Fruit fly (Drosophila melanogaster) whole organism, embryonic: ENCODE measurements around the gene Rab26.
A peak's percentile ranks its signal among the peaks of the same experiment; 100 is the strongest.

ENCODE experiments used
- ATbp ChIP-seq: fragments of 200-800 bp; sonication (Bioruptor generic); optimal IDR thresholded peaks from 2 replicates; lab custom pipeline; 2017; ENCODE audit warnings: missing biosample characterization, mild to moderate bottlenecking, missing genetic modification characterization, missing genetic modification reagents
- Ada2b ChIP-seq: fragments of 200-800 bp; sonication (Bioruptor generic); IDR thresholded peaks from 2 replicates; pipeline ENCODE4 v1.3.6; 2022; ENCODE audit warnings: missing biosample characterization, missing genetic modification characterization
- Aef1 ChIP-seq: fragments of 200-800 bp; sonication (Bioruptor generic); IDR thresholded peaks from 3 replicates; pipeline ENCODE4 v1.3.6; 2022; ENCODE audit warnings: missing biosample characterization, missing genetic modification characterization
- BEAF-32 ChIP-seq: fragments of 200-800 bp; sonication (Bioruptor generic); optimal IDR thresholded peaks from 3 replicates; lab custom pipeline; 2017; ENCODE audit warnings: missing biosample characterization, missing genetic modification characterization, mild to moderate bottlenecking, moderate library complexity, missing genetic modification reagents
- CG12155 ChIP-seq: fragments of 200-800 bp; sonication (Bioruptor generic); optimal IDR thresholded peaks from 3 replicates; lab custom pipeline; 2016; ENCODE audit warnings: missing biosample characterization, missing genetic modification characterization
- CG12391 ChIP-seq: fragments of 200-800 bp; sonication (Bioruptor generic); optimal IDR thresholded peaks from 3 replicates; lab custom pipeline; 2018; ENCODE audit warnings: missing biosample characterization, mild to moderate bottlenecking, missing genetic modification characterization, moderate library complexity
- CG12659 ChIP-seq: fragments of 200-800 bp; sonication (Bioruptor generic); optimal IDR thresholded peaks from 3 replicates; lab custom pipeline; 2017; ENCODE audit warnings: mild to moderate bottlenecking, missing biosample characterization, missing genetic modification reagents, missing genetic modification characterization
- CG13624 ChIP-seq: fragments of 200-800 bp; sonication (Bioruptor generic); optimal IDR thresholded peaks from 2 replicates; lab custom pipeline; 2016; ENCODE audit warnings: missing biosample characterization, missing genetic modification characterization
- CG14441 ChIP-seq: fragments of 200-800 bp; sonication (Bioruptor generic); IDR thresholded peaks from 2 replicates; pipeline ENCODE4 v1.3.6; 2022; ENCODE audit warnings: missing biosample characterization, missing genetic modification characterization
- CG15011 ChIP-seq: fragments of 200-800 bp; sonication (Bioruptor generic); optimal IDR thresholded peaks from 3 replicates; lab custom pipeline; 2018; ENCODE audit warnings: missing biosample characterization, mild to moderate bottlenecking, missing genetic modification characterization
- CG17186 ChIP-seq: fragments of 200-800 bp; sonication (Bioruptor generic); optimal IDR thresholded peaks from 3 replicates; lab custom pipeline; 2017; ENCODE audit warnings: missing biosample characterization, missing genetic modification reagents, missing genetic modification characterization
- CG17829 ChIP-seq: fragments of 200-800 bp; optimal IDR thresholded peaks from 2 replicates; lab custom pipeline; 2019; ENCODE audit warnings: missing biosample characterization, mild to moderate bottlenecking, missing genetic modification characterization, moderate library complexity
- CG2129 ChIP-seq: fragments of 200-800 bp; sonication (Bioruptor generic); IDR thresholded peaks from 2 replicates; pipeline ENCODE4 v1.3.6; 2022; ENCODE audit warnings: missing biosample characterization, missing genetic modification characterization; ENCODE audit not compliant: partially characterized antibody
- CG31224 ChIP-seq: fragments of 200-800 bp; sonication (Bioruptor generic); IDR thresholded peaks from 2 replicates; pipeline ENCODE4 v1.3.6; 2022; ENCODE audit warnings: missing biosample characterization, missing genetic modification characterization
- CG31441 ChIP-seq: fragments of 200-800 bp; sonication (Bioruptor generic); IDR thresholded peaks from 2 replicates; pipeline ENCODE4 v1.3.6; 2022; ENCODE audit warnings: missing biosample characterization, missing genetic modification characterization
- CG3163 ChIP-seq: fragments of 200-800 bp; sonication (Bioruptor generic); optimal IDR thresholded peaks from 3 replicates; lab custom pipeline; 2016; ENCODE audit warnings: missing biosample characterization, missing genetic modification characterization
- CG33213 ChIP-seq: fragments of 200-800 bp; sonication (Bioruptor generic); optimal IDR thresholded peaks from 3 replicates; lab custom pipeline; 2016; ENCODE audit warnings: missing biosample characterization, missing genetic modification characterization
- CG34224 ChIP-seq: fragments of 200-800 bp; sonication (Bioruptor generic); IDR thresholded peaks from 3 replicates; pipeline ENCODE4 v1.3.6; 2022; ENCODE audit warnings: missing biosample characterization, missing genetic modification characterization; ENCODE audit not compliant: partially characterized antibody
- CG6791 ChIP-seq: fragments of 200-800 bp; sonication (Bioruptor generic); IDR thresholded peaks from 3 replicates; pipeline ENCODE4 v1.3.6; 2022; ENCODE audit warnings: missing biosample characterization, missing genetic modification characterization; ENCODE audit not compliant: partially characterized antibody
- CG7786 ChIP-seq: fragments of 200-800 bp; sonication (Bioruptor generic); optimal IDR thresholded peaks from 2 replicates; lab custom pipeline; 2016; ENCODE audit warnings: missing biosample characterization, missing genetic modification characterization
- CG7987 ChIP-seq: fragments of 200-800 bp; sonication (Bioruptor generic); optimal IDR thresholded peaks from 2 replicates; lab custom pipeline; 2018; ENCODE audit warnings: missing biosample characterization, mild to moderate bottlenecking, missing genetic modification characterization, moderate library complexity
- CG8089 ChIP-seq: fragments of 200-800 bp; sonication (Bioruptor generic); optimal IDR thresholded peaks from 3 replicates; lab custom pipeline; 2016; ENCODE audit warnings: missing biosample characterization, missing genetic modification characterization
- CG9797 ChIP-seq: fragments of 200-800 bp; sonication (Bioruptor generic); optimal IDR thresholded peaks from 3 replicates; lab custom pipeline; 2018; ENCODE audit warnings: missing biosample characterization, mild to moderate bottlenecking, missing genetic modification characterization
- CG9932 ChIP-seq: fragments of 200-800 bp; sonication (Bioruptor generic); IDR thresholded peaks from 2 replicates; pipeline ENCODE4 v1.3.6; 2022; ENCODE audit warnings: missing biosample characterization, missing genetic modification characterization
- CHES-1-like ChIP-seq: fragments of 200-800 bp; sonication (Bioruptor generic); optimal IDR thresholded peaks from 2 replicates; lab custom pipeline; 2016; ENCODE audit warnings: missing biosample characterization, missing genetic modification characterization
- CTCF ChIP-seq: fragments of 200-800 bp; sonication (Bioruptor generic); optimal IDR thresholded peaks from 2 replicates; lab custom pipeline; 2017; ENCODE audit warnings: missing biosample characterization, mild to moderate bottlenecking, missing genetic modification characterization, moderate library complexity
- CkIIα-i1 ChIP-seq: fragments of 200-800 bp; sonication (Bioruptor generic); IDR thresholded peaks from 2 replicates; pipeline ENCODE4 v1.3.6; 2022; ENCODE audit warnings: missing biosample characterization, missing genetic modification characterization
- D ChIP-seq, 2 experiments: fragments of 200-800 bp in 1 of 2; fragments of >200 bp in 1 of 2; sonication (Bioruptor generic) in 1 of 2; optimal IDR thresholded peaks; 2 replicates in 1 of 2; 3 replicates in 1 of 2; lab custom pipeline; 2017; ENCODE audit warnings: mild to moderate bottlenecking in 1 of 2, missing biosample characterization in 1 of 2, missing genetic modification characterization in 1 of 2, missing genetic modification reagents in 1 of 2
- Dfd ChIP-seq, 2 experiments: fragments of >200 bp; optimal IDR thresholded peaks; 2 replicates each; lab custom pipeline; 2017; ENCODE audit warnings: missing biosample characterization in 2 of 2, missing genetic modification characterization in 2 of 2
- Doc2 ChIP-seq: fragments of 200-800 bp; sonication (Bioruptor generic); IDR thresholded peaks from 2 replicates; pipeline ENCODE4 v1.3.6; 2022; ENCODE audit warnings: missing biosample characterization, missing genetic modification characterization
- Gug ChIP-seq: fragments of 200-800 bp; sonication (Bioruptor generic); IDR thresholded peaks from 4 replicates; pipeline ENCODE4 v1.3.6; 2022; ENCODE audit warnings: missing biosample characterization, missing genetic modification characterization
- Lpt ChIP-seq: fragments of >200 bp; optimal IDR thresholded peaks from 2 replicates; lab custom pipeline; 2018; ENCODE audit warnings: missing biosample characterization, missing genetic modification characterization
- NK7.1 ChIP-seq: fragments of 200-800 bp; sonication (Bioruptor generic); optimal IDR thresholded peaks from 3 replicates; lab custom pipeline; 2016; ENCODE audit warnings: missing biosample characterization, missing genetic modification characterization
- Nf-YB ChIP-seq: fragments of 200-800 bp; sonication (Bioruptor generic); optimal IDR thresholded peaks from 3 replicates; lab custom pipeline; 2019; ENCODE audit warnings: missing biosample characterization, mild to moderate bottlenecking, missing genetic modification characterization, moderate library complexity
- Opbp ChIP-seq: fragments of 200-800 bp; sonication (Bioruptor generic); IDR thresholded peaks from 3 replicates; pipeline ENCODE4 v1.3.6; 2022; ENCODE audit warnings: missing biosample characterization, missing genetic modification characterization; ENCODE audit not compliant: partially characterized antibody
- Optix ChIP-seq: fragments of 200-800 bp; sonication (Bioruptor generic); IDR thresholded peaks from 3 replicates; pipeline ENCODE4 v1.3.6; 2022; ENCODE audit warnings: missing biosample characterization, missing genetic modification characterization
- Ravus ChIP-seq: fragments of 200-800 bp; sonication (Bioruptor generic); IDR thresholded peaks from 2 replicates; pipeline ENCODE4 v1.3.6; 2022; ENCODE audit warnings: missing biosample characterization, missing genetic modification characterization
- ap ChIP-seq: fragments of 200-800 bp; sonication (Bioruptor generic); IDR thresholded peaks from 2 replicates; pipeline ENCODE4 v1.3.6; 2022; ENCODE audit warnings: missing biosample characterization, missing genetic modification characterization
- bab2 ChIP-seq: fragments of 200-800 bp; sonication (Bioruptor generic); optimal IDR thresholded peaks from 2 replicates; lab custom pipeline; 2016; ENCODE audit warnings: missing biosample characterization, missing genetic modification characterization
- bsh ChIP-seq, 2 experiments: fragments of 200-800 bp; sonication (Bioruptor generic); optimal IDR thresholded peaks; 2 replicates each; lab custom pipeline; 2017 to 2018; ENCODE audit warnings: mild to moderate bottlenecking in 2 of 2, missing biosample characterization in 2 of 2, missing genetic modification characterization in 2 of 2, moderate library complexity in 1 of 2
- cad ChIP-seq: fragments of >200 bp; optimal IDR thresholded peaks from 2 replicates; lab custom pipeline; 2017; ENCODE audit warnings: missing biosample characterization, missing genetic modification characterization
- chn ChIP-seq: fragments of 200-800 bp; sonication (Bioruptor generic); optimal IDR thresholded peaks from 2 replicates; lab custom pipeline; 2016; ENCODE audit warnings: missing biosample characterization, missing genetic modification characterization
- ftz-f1 ChIP-seq: fragments of 200-800 bp; sonication (Bioruptor generic); optimal IDR thresholded peaks from 2 replicates; lab custom pipeline; 2016; ENCODE audit warnings: missing biosample characterization, missing genetic modification characterization
- gem ChIP-seq: fragments of 200-800 bp; sonication (Bioruptor generic); optimal IDR thresholded peaks from 2 replicates; lab custom pipeline; 2019; ENCODE audit warnings: missing biosample characterization, mild to moderate bottlenecking, missing genetic modification characterization, moderate library complexity
- ham ChIP-seq: fragments of 200-800 bp; sonication (Bioruptor generic); IDR thresholded peaks from 2 replicates; pipeline ENCODE4 v1.3.6; 2022; ENCODE audit warnings: missing biosample characterization, missing genetic modification characterization
- nau ChIP-seq: fragments of 200-800 bp; sonication (Bioruptor generic); optimal IDR thresholded peaks from 3 replicates; lab custom pipeline; 2017; ENCODE audit warnings: missing biosample characterization, mild to moderate bottlenecking, missing genetic modification characterization, missing genetic modification reagents
- p53 ChIP-seq: fragments of 200-800 bp; sonication (Bioruptor generic); optimal IDR thresholded peaks from 2 replicates; lab custom pipeline; 2016; ENCODE audit warnings: missing biosample characterization, missing genetic modification characterization
- sna ChIP-seq: fragments of 200-800 bp; sonication (Bioruptor generic); IDR thresholded peaks from 2 replicates; pipeline ENCODE4 v1.3.6; 2022; ENCODE audit warnings: missing biosample characterization, missing genetic modification characterization; ENCODE audit not compliant: partially characterized antibody
- stc ChIP-seq: fragments of 200-800 bp; sonication (Bioruptor generic); IDR thresholded peaks from 2 replicates; pipeline ENCODE4 v1.3.6; 2022; ENCODE audit warnings: missing biosample characterization, missing genetic modification characterization
- vfl ChIP-seq: fragments of 200-800 bp; sonication (Bioruptor generic); optimal IDR thresholded peaks from 2 replicates; lab custom pipeline; 2016; ENCODE audit warnings: missing biosample characterization, missing genetic modification characterization

Rab26 gene

DNA sequence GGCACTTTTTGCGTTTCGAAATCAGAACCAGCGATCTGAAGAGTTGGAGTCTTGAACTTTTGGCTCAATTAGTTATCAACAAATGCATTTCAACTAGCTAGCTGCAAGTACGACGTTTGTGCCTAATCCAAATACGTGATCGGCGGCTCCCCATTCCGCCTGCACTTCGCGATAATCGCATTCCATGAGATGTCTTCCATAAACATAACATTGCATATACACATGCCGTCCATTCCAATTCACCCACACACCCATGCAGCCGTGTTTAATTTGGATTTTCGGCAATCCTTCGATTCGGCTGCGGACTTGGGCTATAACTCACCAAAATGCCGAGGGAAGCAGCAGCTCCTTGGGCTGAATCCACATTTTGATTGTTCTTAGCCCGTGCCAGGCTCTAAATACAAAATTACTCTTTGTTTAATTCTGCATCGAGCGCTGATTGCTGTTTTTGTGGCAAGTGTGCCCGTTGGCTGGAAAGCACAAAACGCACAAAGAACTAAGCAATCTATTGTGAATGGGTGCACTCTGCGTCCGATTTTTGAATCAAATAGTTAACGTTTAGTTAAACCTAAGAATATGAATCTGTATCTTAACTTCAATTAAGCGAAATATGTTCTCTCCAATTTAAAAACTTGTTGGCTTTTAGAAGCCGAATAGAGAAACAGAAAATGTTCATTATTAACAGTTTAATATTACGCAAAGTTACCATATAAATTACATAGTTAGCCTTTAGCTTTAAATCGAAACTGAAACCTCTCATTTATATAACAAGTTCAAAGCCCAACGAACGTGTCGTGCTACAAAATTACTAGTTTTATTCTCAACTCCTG is 24.9 kb downstream of the Rab26 start, which contains the start of the genes Tbc1d8-9 and CG32436 (continued):
- TF ChIP-seq Lpt (GFP tag; lab: Kevin White, UChicago), result no peak
- no peak for TF ChIP-seq gem
- no peak for TF ChIP-seq sna (GFP tag; lab: Robert Waterston, UW)
- TF ChIP-seq stc (GFP tag; lab: Robert Waterston, UW), result no peak
- TF ChIP-seq CG7786 (GFP tag; lab: Kevin White, UChicago), result no peak
- TF ChIP-seq CG33213 (GFP tag; lab: Kevin White, UChicago), result peak; percentile 14
- peak; percentile 54; the same call in 2 of the 3 replicates for TF ChIP-seq Opbp (GFP tag; lab: Robert Waterston, UW)
- no peak for TF ChIP-seq Ravus
- TF ChIP-seq chn (GFP tag; lab: Kevin White, UChicago), result no peak
- TF ChIP-seq BEAF-32 (GFP tag; lab: Kevin White, UChicago), result peak; percentile 39
- peak; percentile 62; the same call in 2 of the 3 replicates for TF ChIP-seq CG6791
- no peak for TF ChIP-seq Nf-YB (GFP tag; lab: Kevin White, UChicago)
- TF ChIP-seq bsh (GFP tag; optimal IDR thresholded peaks at IDR 0.05; lab: Kevin White, UChicago), result no peak
- no peak for TF ChIP-seq CG8089 (GFP tag; lab: Kevin White, UChicago)
- peak; percentile 15 for TF ChIP-seq CTCF (GFP tag; lab: Kevin White, UChicago)
- TF ChIP-seq CG13624 (GFP tag; lab: Kevin White, UChicago), result no peak
- no peak for TF ChIP-seq CG31224 (GFP tag; lab: Robert Waterston, UW)
- no peak for TF ChIP-seq CG15011 (GFP tag; lab: Kevin White, UChicago)
- TF ChIP-seq Gug (GFP tag; lab: Robert Waterston, UW), result no peak
- TF ChIP-seq CG7987 (GFP tag; lab: Kevin White, UChicago), result no peak
- TF ChIP-seq Doc2 (GFP tag; lab: Robert Waterston, UW), result no peak
- peak; percentile 69; the same call in 2 of the 3 replicates for TF ChIP-seq Aef1 (GFP tag; lab: Robert Waterston, UW)
- no peak for TF ChIP-seq ham (GFP tag; lab: Robert Waterston, UW)
- no peak for TF ChIP-seq Optix (GFP tag; lab: Robert Waterston, UW)
- TF ChIP-seq ap (GFP tag; lab: Robert Waterston, UW), result no peak
- TF ChIP-seq NK7.1 (GFP tag; lab: Kevin White, UChicago), result no peak
- TF ChIP-seq CG12391, result no peak
- TF ChIP-seq Ada2b, result no peak
- peak; percentile 77 for TF ChIP-seq CG9797
- TF ChIP-seq CHES-1-like (GFP tag; lab: Kevin White, UChicago), result peak; percentile 47
- peak; percentile 95 for TF ChIP-seq CG17186 (GFP tag; lab: Kevin White, UChicago)
- TF ChIP-seq ftz-f1 (GFP tag; lab: Kevin White, UChicago), result no peak
- TF ChIP-seq vfl, result no peak
- TF ChIP-seq nau (GFP tag; lab: Kevin White, UChicago), result no peak
- TF ChIP-seq CkIIα-i1 (GFP tag; lab: Robert Waterston, UW), result no peak
- no peak for TF ChIP-seq bab2
- peak; percentile 36 for TF ChIP-seq CG12659 (GFP tag; lab: Kevin White, UChicago)
- no peak for TF ChIP-seq CG3163
- no peak for TF ChIP-seq CG2129 (GFP tag; lab: Robert Waterston, UW)
- no peak for TF ChIP-seq CG31441 (GFP tag; lab: Robert Waterston, UW)
- peak; percentile 8 for TF ChIP-seq p53 (GFP tag; lab: Kevin White, UChicago)
- no peak for TF ChIP-seq CG12155 (GFP tag; lab: Kevin White, UChicago)
- TF ChIP-seq cad (GFP tag; lab: Kevin White, UChicago), result no peak
- TF ChIP-seq Dfd (GFP tag; optimal IDR thresholded peaks at IDR 0.05; lab: Kevin White, UChicago), result no peak
- TF ChIP-seq CG17829, result peak; percentile 30
- TF ChIP-seq CG14441 (GFP tag; lab: Robert Waterston, UW), result no peak
- no peak for TF ChIP-seq D (optimal IDR thresholded peaks at IDR 0.05; lab: Kevin White, UChicago)
- no peak for TF ChIP-seq D (GFP tag; optimal IDR thresholded peaks at IDR 0.05; lab: Kevin White, UChicago)
- 0 out of 3 replicates have a peak, but pooled peaks have one; percentile 13 for TF ChIP-seq CG34224
- no peak for TF ChIP-seq ATbp (GFP tag; lab: Kevin White, UChicago)
- TF ChIP-seq CG9932 (GFP tag; lab: Robert Waterston, UW), result no peak
